Worm (Caenorhabditis elegans) whole organism, young adult: ENCODE results near the gene nphp-4.
A peak's percentile ranks its signal among the peaks of the same experiment; 100 is the strongest.

Experiments
- F49E8.2 ChIP-seq: sonication (generic microtip); optimal IDR thresholded peaks from 3 replicates; lab custom pipeline; 2017; ENCODE audit warnings: missing genetic modification characterization, mild to moderate bottlenecking, missing compliant biosample characterization, antibody characterized with exemption, moderate library complexity; ENCODE audit not compliant: insufficient read depth
- ceh-79 ChIP-seq: sonication (generic microtip); optimal IDR thresholded peaks from 2 replicates; lab custom pipeline; 2017; ENCODE audit warnings: mild to moderate bottlenecking, missing genetic modification characterization, missing compliant biosample characterization
- let-607 ChIP-seq, 2 experiments: fragments of 200-800 bp in 1 of 2; sonication (Bioruptor generic) in 1 of 2; sonication (generic microtip) in 1 of 2; optimal IDR thresholded peaks; 2 replicates each; lab custom pipeline; 2016 to 2018; ENCODE audit warnings: mild to moderate bottlenecking in 2 of 2, missing compliant biosample characterization in 2 of 2, missing genetic modification characterization in 2 of 2, moderate library complexity in 2 of 2, missing genotype in 1 of 2
- lin-40 ChIP-seq: sonication (generic microtip); optimal IDR thresholded peaks from 2 replicates; lab custom pipeline; 2016; ENCODE audit warnings: missing genetic modification characterization, mild to moderate bottlenecking, missing compliant biosample characterization, missing genotype, missing genetic modification reagents
- nfya-1 ChIP-seq: sonication (generic microtip); optimal IDR thresholded peaks from 2 replicates; lab custom pipeline; 2017; ENCODE audit warnings: antibody characterized with exemption, missing compliant biosample characterization, missing genetic modification characterization, borderline replicate concordance; ENCODE audit not compliant: insufficient read depth

ce11 chrV:11887988-11888499 lies 44.5 kb upstream of the nphp-4 start, which contains the start of gene adh-1:
- TF ChIP-seq F49E8.2 (tag; lab: Kevin White, UChicago) (no peak), let-607 (tag; optimal IDR thresholded peaks at IDR 0.05; lab: Kevin White, UChicago) (no peak), ceh-79 (no peak), nfya-1 (tag; lab: Kevin White, UChicago) (no peak), lin-40 (tag; lab: Kevin White, UChicago) (peak; percentile 47)
